Worm (Caenorhabditis elegans) whole organism, mixed stage, embryonic: ENCODE measurements around the gene F07G11.1.
"Not testable (repeated sequence)": the region's sequence is repeated elsewhere in the genome, so short reads cannot be mapped to it uniquely, and the experiment has no call there.

Experiments used
- M03D4.4 ChIP-seq: sonication (generic microtip); optimal IDR thresholded peaks from 2 replicates; lab custom pipeline; 2017; ENCODE audit warnings: mild to moderate bottlenecking, missing genetic modification characterization, missing compliant biosample characterization
- bed-3 ChIP-seq: fragments of 200-800 bp; sonication (Bioruptor generic); optimal IDR thresholded peaks from 3 replicates; lab custom pipeline; 2018; ENCODE audit warnings: mild to moderate bottlenecking, missing genetic modification characterization, moderate library complexity, missing compliant biosample characterization
- mls-2 ChIP-seq: sonication (generic microtip); optimal IDR thresholded peaks from 2 replicates; lab custom pipeline; 2016; ENCODE audit warnings: mild to moderate bottlenecking, missing genetic modification characterization, moderate library complexity, missing compliant biosample characterization

DNA sequence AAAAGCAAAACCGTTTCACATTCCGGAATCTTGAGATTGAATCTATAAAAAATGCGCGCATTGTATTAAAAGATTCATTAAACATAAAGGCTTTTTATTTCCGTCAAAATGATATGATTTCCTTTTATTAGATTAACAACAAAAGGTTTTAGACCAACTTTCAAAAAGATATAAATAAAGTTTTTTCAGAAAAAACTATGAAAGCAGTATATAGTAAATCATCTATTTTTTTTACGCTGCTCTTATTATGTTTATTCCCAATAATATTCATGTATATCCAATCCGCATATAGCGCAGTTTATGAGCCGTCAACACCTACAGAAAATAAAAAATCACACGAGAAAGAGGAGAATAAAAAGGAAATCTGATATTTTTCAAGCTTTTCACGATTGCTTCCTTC lies 2.7 kb upstream of the F07G11.1 start, which contains the start of gene F07G11.2:
- not testable (repeated sequence) for TF ChIP-seq mls-2 (tag; lab: Kevin White, UChicago); M03D4.4 (tag; lab: Kevin White, UChicago); bed-3 (GFP tag; lab: Kevin White, UChicago)
